Fruit fly (Drosophila melanogaster) whole organism, prepupa: Measurements from ENCODE around the gene Hsp67Bc.

Experiments
- CG31627 ChIP-seq: fragments of 200-800 bp; sonication (Bioruptor generic); optimal IDR thresholded peaks from 3 replicates; lab custom pipeline; 2016; ENCODE audit warnings: missing biosample characterization, missing genetic modification characterization
- Hr38 ChIP-seq: sonication (Bioruptor generic); optimal IDR thresholded peaks from 2 replicates; lab custom pipeline; 2016; ENCODE audit warnings: missing biosample characterization, missing genetic modification characterization
- achi ChIP-seq: fragments of 200-800 bp; sonication (Bioruptor generic); optimal IDR thresholded peaks from 3 replicates; lab custom pipeline; 2016; ENCODE audit warnings: missing biosample characterization, missing genetic modification characterization
- esn ChIP-seq: fragments of 200-800 bp; sonication (Bioruptor generic); optimal IDR thresholded peaks from 2 replicates; lab custom pipeline; 2016; ENCODE audit warnings: missing biosample characterization, mild to moderate bottlenecking, missing genetic modification characterization, moderate library complexity

Gene Hsp67Bc

DNA sequence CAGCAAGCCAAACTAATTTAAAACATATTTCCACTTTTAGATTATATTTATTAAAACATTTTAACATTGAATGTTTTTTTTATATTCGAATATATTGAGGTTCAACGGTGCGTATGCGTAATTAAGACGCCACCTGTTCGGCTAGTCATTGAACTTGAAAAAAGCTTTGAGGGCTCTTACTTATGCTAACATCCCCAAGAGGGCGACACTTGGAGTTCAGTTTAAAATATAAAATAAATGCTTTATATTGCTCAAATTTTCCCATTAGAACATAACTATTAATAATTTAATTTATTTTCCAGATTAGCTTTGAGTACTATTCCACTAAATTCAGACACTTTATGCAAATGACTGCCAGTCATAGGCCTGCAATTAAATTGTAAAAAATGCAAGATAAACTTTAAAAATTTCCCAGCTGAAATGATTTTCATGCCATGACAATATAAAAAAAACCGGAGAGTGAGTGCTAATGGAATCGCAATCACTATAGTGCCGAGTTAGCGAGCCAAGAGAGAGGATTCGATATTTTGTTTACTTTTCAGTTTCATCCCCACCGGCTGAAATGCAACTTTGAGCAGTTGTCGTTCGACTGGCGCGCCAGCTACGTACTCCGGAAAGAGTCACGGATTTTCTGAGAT is 38.4 kb downstream of the Hsp67Bc start, which contains the start of gene PGRP-LA (continued):
- TF ChIP-seq CG31627 (GFP tag; lab: Kevin White, UChicago) = peak; percentile 18
- no peak for TF ChIP-seq Hr38 (GFP tag; lab: Kevin White, UChicago)
- TF ChIP-seq esn (GFP tag; lab: Kevin White, UChicago) = no peak
- peak; percentile 10 for TF ChIP-seq achi (GFP tag; lab: Kevin White, UChicago)
